Fruit fly (Drosophila melanogaster): Measurements from ENCODE around the gene TyrRII.
A peak's percentile ranks its signal among the peaks of the same experiment; 100 is the strongest.
"Not testable (repeated sequence)": the region's sequence is repeated elsewhere in the genome, so short reads cannot be mapped to it uniquely, and the experiment has no call there.

Gene TyrRII

DNA sequence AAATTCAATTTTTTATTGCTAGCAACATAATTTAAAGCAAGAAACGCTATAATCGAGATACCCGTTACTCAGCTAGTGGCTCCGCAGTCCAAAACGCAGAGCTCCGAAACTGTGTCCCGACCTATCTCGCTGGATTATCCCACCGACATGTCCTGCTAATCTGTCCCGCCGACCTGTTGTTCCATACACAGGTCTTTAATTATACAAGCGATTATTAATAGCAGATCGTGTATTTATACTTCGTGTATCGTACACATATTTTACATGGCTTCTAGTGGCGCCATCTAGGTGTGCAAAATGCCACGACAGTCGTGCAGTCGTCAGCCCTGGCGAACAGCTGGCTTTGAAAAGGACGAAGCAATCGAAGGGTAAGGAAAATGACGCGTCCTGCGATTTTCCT is 3.1 kb upstream of the TyrRII start, which contains the start of gene CG14321:
CG14321 (plus strand) TSS at position 338 of the 400 bp plus-strand sequence.
- no peak for TF ChIP-seq CG17801 (GFP tag; optimal IDR thresholded peaks at IDR 0.05; ENCODE audit: partially characterized antibody)

- no peak for TF ChIP-seq CG17801 (GFP tag; optimal IDR thresholded peaks at IDR 0.05; ENCODE audit: partially characterized antibody)
These were observed 6.1 kb downstream of the TyrRII start for dm6 chr3R:17742542-17742941.

DNA sequence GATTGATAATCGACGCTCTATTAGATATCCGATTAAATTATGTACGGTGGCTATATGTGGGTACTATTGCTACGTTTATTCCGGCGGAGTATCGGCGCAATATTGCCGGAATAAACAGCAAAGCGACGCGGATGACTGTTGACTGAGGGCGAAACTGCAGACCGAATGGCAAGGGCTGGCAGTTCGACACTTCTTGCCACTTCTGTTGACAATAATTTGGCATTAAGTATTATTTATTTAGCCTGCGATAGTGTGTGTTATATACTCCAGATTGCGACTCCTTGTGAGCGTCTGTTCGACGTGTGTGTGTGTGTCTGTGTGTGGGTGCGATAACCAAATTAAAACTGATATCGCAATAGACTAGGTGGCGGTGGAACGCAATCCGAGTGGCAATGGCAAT is 22.5 kb downstream of the TyrRII start:
- TF ChIP-seq CG17801 (GFP tag; optimal IDR thresholded peaks at IDR 0.05; ENCODE audit: partially characterized antibody), result no peak

dm6 chr3R:17759773-17760476 is 23.5 kb downstream of the TyrRII start:
- no peak for TF ChIP-seq CG17801 (GFP tag; optimal IDR thresholded peaks at IDR 0.05; ENCODE audit: partially characterized antibody)

dm6 chr3R:17762261-17762660 is 25.9 kb downstream of the TyrRII start:
- TF ChIP-seq CG17801 (GFP tag; optimal IDR thresholded peaks at IDR 0.05; ENCODE audit: partially characterized antibody), result no peak

dm6 chr3R:17763088-17763487 is 26.7 kb downstream of the TyrRII start, which contains the start of gene TyrR:
Gene TyrR (minus strand): TSS chr3R:17763188.
- TF ChIP-seq CG17801 (GFP tag; optimal IDR thresholded peaks at IDR 0.05; ENCODE audit: partially characterized antibody), result not testable (repeated sequence)

DNA sequence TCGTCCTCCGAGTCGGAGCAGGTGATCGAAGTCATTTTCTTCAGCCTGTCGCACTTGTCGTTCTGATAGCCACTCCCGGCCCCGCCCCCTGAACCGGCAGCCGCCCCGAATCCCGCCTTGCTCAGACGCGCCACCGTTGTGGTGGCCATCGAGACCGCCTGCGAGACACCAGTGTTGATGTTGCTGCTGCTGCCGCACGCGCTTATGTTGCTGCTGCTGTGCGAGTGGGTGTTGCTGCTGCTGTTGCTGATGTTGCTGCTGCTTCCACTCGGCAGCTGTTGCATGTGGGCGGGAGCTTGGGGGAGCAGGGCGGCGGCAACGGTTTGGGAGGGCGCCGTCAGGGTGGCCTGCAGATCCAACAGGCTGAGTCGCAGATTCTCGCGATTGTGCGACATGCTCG is 37.5 kb downstream of the TyrRII start:
- no peak for TF ChIP-seq CG17801 (GFP tag; optimal IDR thresholded peaks at IDR 0.05; ENCODE audit: partially characterized antibody)

DNA sequence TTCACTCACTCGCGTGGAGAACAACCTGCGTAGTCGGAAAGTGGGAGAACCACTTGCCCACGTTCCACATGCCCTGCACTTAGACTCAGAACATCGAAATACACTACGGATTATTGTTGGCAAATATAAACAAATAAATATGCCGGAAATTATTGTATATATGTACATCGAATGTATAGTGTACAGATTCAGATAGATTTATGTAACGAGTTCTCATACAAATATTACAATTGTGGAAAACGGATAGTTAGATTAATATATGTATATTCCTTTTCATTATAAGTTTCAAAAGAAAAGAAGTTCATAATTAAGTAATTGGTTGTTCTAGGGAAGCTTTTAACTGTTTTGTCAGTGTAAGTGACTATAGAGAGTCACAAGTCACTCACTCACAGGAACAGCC is 38.1 kb downstream of the TyrRII start:
- no peak for TF ChIP-seq CG17801 (GFP tag; optimal IDR thresholded peaks at IDR 0.05; ENCODE audit: partially characterized antibody)

DNA sequence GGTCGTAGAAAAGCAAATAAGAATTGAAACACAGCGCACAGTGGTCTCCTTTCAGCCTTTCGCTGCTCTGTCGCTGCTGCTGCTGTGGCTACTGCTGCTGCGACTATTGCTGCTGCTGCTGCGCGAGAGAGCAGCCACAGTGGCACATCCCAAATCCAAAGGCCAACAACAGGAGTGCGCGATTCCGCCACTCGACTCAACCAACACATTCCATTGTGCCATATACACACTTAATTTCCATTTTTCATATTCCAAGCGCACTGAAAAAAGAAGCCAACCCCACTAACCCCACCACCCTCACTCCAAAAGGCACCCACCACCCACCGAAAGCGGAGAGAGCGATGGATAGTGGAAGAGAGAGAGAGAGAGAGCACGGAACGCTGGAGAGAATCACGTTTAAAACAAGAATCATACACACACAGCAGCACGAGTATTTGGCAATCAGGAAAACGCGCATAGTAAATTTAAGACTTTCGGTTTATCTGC is 39.7 kb downstream of the TyrRII start:
- no peak for TF ChIP-seq CG17801 (GFP tag; optimal IDR thresholded peaks at IDR 0.05; ENCODE audit: partially characterized antibody)

dm6 chr3R:17776952-17777407 is 40.6 kb downstream of the TyrRII start:
- TF ChIP-seq CG17801 (GFP tag; optimal IDR thresholded peaks at IDR 0.05; ENCODE audit: partially characterized antibody), result no peak

DNA sequence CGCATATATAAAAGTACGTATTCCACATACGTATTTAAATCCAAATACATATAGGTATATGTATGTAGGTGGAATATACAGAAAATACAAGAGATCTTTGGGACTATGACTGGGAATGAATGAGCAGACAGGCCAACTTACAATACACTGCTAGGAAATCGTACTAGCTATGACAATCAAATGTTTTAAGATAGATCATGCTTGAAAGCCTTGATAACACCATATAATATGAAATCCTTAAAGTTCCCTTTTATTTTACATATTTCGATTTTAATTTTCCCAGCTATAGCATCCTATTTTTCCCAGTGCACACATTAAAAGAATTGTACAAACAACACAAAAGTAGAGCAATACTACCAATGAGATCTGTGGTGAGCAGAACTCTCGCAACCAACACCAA is 45.0 kb downstream of the TyrRII start:
- TF ChIP-seq CG17801 (GFP tag; optimal IDR thresholded peaks at IDR 0.05; ENCODE audit: partially characterized antibody), result peak; percentile 41

DNA sequence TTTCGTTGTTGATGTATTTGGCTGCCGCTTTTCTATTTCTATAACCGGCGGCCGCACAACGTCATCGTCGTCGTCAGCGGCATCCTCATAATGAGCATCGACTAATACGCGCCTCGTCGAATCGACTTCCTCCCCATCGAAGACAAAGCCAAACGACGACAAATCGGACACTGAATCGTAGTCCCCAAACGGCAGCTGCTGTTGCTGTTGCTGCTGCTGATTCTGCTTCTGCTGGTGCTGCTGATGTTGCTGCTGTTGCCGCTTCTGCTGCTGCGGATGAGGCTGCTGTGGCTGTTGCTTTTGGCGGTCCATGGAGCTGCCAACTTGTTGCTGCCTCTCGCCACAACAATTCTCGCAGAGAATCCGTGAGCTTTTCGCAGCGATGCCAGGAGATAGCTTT is 46.7 kb downstream of the TyrRII start:
- no peak for TF ChIP-seq CG17801 (GFP tag; optimal IDR thresholded peaks at IDR 0.05; ENCODE audit: partially characterized antibody)

DNA sequence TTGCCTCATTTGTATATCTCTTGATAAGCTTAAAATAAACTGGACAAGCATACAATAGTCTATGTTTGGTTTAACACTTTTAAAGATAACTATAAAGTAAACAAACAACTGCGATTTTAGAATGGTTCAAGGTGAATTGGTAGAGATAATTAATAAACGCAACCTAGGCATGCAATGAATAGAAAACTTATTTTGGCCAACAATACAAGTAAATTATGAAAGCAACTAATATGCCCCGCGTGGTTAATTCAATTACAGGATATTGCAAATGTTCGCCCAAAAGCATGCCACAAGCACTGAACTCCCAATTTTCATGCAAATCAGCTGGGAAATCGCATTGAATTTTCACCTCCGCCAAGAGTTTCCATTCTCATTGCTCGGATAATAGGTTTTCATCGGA is 47.8 kb downstream of the TyrRII start:
- no peak for TF ChIP-seq CG17801 (GFP tag; optimal IDR thresholded peaks at IDR 0.05; ENCODE audit: partially characterized antibody)

dm6 chr3R:17787780-17788179 is 51.4 kb downstream of the TyrRII start:
- no peak for TF ChIP-seq CG17801 (GFP tag; optimal IDR thresholded peaks at IDR 0.05; ENCODE audit: partially characterized antibody)

DNA sequence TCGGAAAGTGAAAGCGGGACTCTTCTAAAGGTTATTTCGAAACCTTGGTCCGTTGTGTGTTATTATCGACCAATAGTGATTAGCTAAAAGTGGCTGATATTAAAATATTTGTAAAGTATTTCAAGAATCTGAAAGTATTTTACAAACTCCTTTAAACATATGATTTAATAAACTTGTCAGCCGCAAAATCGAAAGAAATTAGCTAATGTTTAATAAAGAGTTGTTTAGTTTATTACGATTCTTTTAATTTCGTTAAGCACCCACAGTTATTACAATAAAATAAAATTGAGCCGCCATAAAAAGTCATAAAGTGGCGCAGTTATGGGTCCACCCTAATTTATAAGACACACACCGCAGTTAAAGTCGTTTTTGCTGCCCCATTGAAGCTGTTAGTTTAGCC is 53.5 kb downstream of the TyrRII start:
- TF ChIP-seq CG17801 (GFP tag; optimal IDR thresholded peaks at IDR 0.05; ENCODE audit: partially characterized antibody), result no peak

DNA sequence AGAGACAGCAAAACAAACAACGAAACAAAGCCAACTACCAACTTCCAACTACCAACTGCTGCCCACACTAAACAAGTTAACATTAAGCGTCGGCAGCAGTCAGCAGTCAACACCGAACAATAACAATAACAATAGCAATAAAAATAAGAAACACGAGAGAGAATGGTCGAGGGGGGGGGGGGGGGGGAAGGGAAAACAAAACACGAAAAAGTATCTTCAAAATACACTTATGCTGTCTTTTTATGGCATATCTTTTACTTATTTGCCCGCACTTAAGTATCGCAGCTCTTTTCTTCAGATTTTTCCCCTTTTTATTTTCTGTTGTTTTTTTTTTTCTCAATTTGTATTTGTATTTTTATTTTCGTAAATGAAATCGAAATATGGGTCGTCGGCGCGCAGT is 56.9 kb downstream of the TyrRII start:
- peak; percentile 58 for TF ChIP-seq CG17801 (GFP tag; optimal IDR thresholded peaks at IDR 0.05; ENCODE audit: partially characterized antibody)
